Worm (Caenorhabditis elegans) whole organism, L4 larva: Measurements from ENCODE around the gene srab-17.

ENCODE experiments used
- mdl-1 ChIP-seq, 2 experiments: fragments of 150-350 bp in 1 of 2; sonication (generic microtip) in 1 of 2; optimal IDR thresholded peaks; 2 replicates each; lab custom pipeline; 2014 to 2017; ENCODE audit warnings: missing biosample characterization in 2 of 2, missing genetic modification characterization in 2 of 2
- ztf-7 ChIP-seq: fragments of 150-350 bp; optimal IDR thresholded peaks from 2 replicates; lab custom pipeline; 2014; ENCODE audit warnings: missing biosample characterization, missing genetic modification characterization

- TF ChIP-seq mdl-1 (tag; optimal IDR thresholded peaks at IDR 0.05; lab: Kevin White, UChicago) (no peak), ztf-7 (tag; lab: Kevin White, UChicago) (no peak)
Observed at ce11 chrV:9824149-9824548, 44.1 kb downstream of the srab-17 start, which contains the start of gene str-2.
